Worm (Caenorhabditis elegans) whole organism, L3 larva: ENCODE data around the gene dnj-9.
"Not testable (repeated sequence)": the region's sequence is repeated elsewhere in the genome, so short reads cannot be mapped to it uniquely, and the experiment has no call there.

ENCODE experiments used
- ama-1 ChIP-seq: fragments of 150-350 bp; optimal IDR thresholded peaks from 2 replicates; lab custom pipeline; 2018
- lsy-12 ChIP-seq: sonication (generic microtip); optimal IDR thresholded peaks from 2 replicates; lab custom pipeline; 2016; ENCODE audit warnings: mild to moderate bottlenecking, missing genetic modification characterization, missing compliant biosample characterization
- nfya-1 ChIP-seq: sonication (generic microtip); optimal IDR thresholded peaks from 2 replicates; lab custom pipeline; 2017; ENCODE audit warnings: missing genetic modification characterization, mild to moderate bottlenecking, missing compliant biosample characterization, antibody characterized with exemption, moderate library complexity; ENCODE audit not compliant: insufficient read depth
- snpc-4 ChIP-seq: fragments of 150-350 bp; optimal IDR thresholded peaks from 2 replicates; lab custom pipeline; 2014; ENCODE audit warnings: missing biosample characterization, missing genetic modification characterization

ce11 chrII:4903696-4904095 is 51.8 kb downstream of the dnj-9 start, which contains the start of gene sgt-1:
- TF ChIP-seq ama-1; nfya-1 (tag; lab: Kevin White, UChicago); snpc-4; lsy-12 (tag; lab: Kevin White, UChicago): not testable (repeated sequence)
